Worm (Caenorhabditis elegans): ENCODE results near the gene nlp-11.

Gene nlp-11

DNA sequence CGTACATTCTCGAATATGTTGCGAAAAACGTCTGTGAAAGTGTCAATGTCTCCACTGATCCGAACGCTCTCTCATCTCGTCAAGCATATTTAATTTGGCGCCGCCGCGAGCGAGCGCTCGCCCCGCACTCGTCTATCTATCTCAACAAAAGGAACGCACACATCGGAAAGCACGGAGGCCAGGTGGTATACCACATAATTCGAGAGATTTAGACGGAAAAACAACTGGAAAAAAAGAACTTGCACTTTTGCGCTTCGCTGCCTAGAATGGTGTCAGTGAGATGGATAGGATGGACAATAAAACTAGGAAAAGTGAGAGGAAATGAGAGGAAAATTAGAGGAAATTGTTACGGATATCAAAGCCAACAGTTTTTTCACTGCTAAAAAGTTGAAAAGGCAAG is 37.5 kb upstream of the nlp-11 start:
- TF ChIP-seq dmd-4 (tag; optimal IDR thresholded peaks at IDR 0.05; ENCODE audit: borderline replicate concordance), result no peak
- TF ChIP-seq unc-3 (GFP tag; conservative IDR thresholded peaks at IDR 0.05), result no peak
- no peak for TF ChIP-seq unc-3 (tag; optimal IDR thresholded peaks at IDR 0.05)
- no peak for TF ChIP-seq sdc-2 (tag; optimal IDR thresholded peaks at IDR 0.05)
- no peak for TF ChIP-seq ceh-24 (tag; optimal IDR thresholded peaks at IDR 0.05)
- TF ChIP-seq F13H6.1 (tag; optimal IDR thresholded peaks at IDR 0.05), result no peak
- no peak for TF ChIP-seq pag-3 (tag; optimal IDR thresholded peaks at IDR 0.05; ENCODE audit: borderline replicate concordance)
- no peak for TF ChIP-seq sox-2 (GFP tag; IDR thresholded peaks at IDR 0.05)
- no peak for TF ChIP-seq fkh-10 (GFP tag; optimal IDR thresholded peaks at IDR 0.05)
- no peak for TF ChIP-seq rnt-1 (tag; optimal IDR thresholded peaks at IDR 0.05)
- TF ChIP-seq lim-6 (tag; optimal IDR thresholded peaks at IDR 0.05), result no peak
- TF ChIP-seq C08G9.2 (tag; optimal IDR thresholded peaks at IDR 0.05), result no peak
- TF ChIP-seq fkh-6 (tag; optimal IDR thresholded peaks at IDR 0.05), result no peak
- no peak for TF ChIP-seq ceh-48 (tag; optimal IDR thresholded peaks at IDR 0.05)
- TF ChIP-seq ceh-6 (GFP tag; optimal IDR thresholded peaks at IDR 0.05), result no peak
- no peak for TF ChIP-seq K09A11.1 (tag; optimal IDR thresholded peaks at IDR 0.05; ENCODE audit: insufficient read depth)
- no peak for TF ChIP-seq pat-9 (tag; optimal IDR thresholded peaks at IDR 0.05)
- TF ChIP-seq tbx-2 (tag; optimal IDR thresholded peaks at IDR 0.05), result no peak
- TF ChIP-seq ceh-18 (tag; optimal IDR thresholded peaks at IDR 0.05), result no peak

DNA sequence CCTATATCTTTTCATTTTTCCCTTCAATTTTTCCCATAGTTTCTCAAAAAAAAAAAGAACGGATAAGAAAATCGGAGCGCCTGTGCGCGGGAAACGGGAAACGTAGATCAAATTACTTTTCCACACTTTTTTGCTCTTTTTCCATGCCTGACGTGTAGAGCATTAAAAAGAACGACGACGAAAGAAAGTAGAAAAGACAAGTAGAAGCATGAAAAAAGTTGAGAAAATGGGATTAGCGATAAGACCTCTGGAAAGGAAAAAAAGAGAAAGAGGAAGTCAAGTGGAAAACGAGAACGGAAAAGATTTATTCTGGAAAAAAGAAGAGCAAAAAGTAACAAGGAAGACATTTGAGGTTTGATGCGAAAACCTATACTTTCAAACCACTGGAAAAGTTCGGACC is 36.8 kb upstream of the nlp-11 start:
- no peak for TF ChIP-seq unc-42 (tag; optimal IDR thresholded peaks at IDR 0.05)
- no peak for TF ChIP-seq ceh-31 (tag; optimal IDR thresholded peaks at IDR 0.05)
- no peak for TF ChIP-seq ceh-9 (tag; optimal IDR thresholded peaks at IDR 0.05)
- TF ChIP-seq fax-1 (tag; optimal IDR thresholded peaks at IDR 0.05), result no peak
- no peak for TF ChIP-seq ceh-45 (GFP tag; IDR thresholded peaks at IDR 0.05)
- TF ChIP-seq ceh-34 (tag; optimal IDR thresholded peaks at IDR 0.05), result no peak
- no peak for TF ChIP-seq ceh-14 (tag; optimal IDR thresholded peaks at IDR 0.05)
- no peak for TF ChIP-seq hlh-15 (tag; optimal IDR thresholded peaks at IDR 0.05)
- no peak for TF ChIP-seq K09A11.1 (tag; optimal IDR thresholded peaks at IDR 0.05; ENCODE audit: insufficient read depth)
- TF ChIP-seq odd-2 (tag; optimal IDR thresholded peaks at IDR 0.05), result no peak
- TF ChIP-seq ceh-48 (tag; optimal IDR thresholded peaks at IDR 0.05), result no peak
- TF ChIP-seq pha-2 (tag; optimal IDR thresholded peaks at IDR 0.05), result no peak
- TF ChIP-seq tbx-2 (tag; optimal IDR thresholded peaks at IDR 0.05), result no peak
- no peak for TF ChIP-seq dmd-4 (tag; optimal IDR thresholded peaks at IDR 0.05; ENCODE audit: borderline replicate concordance)
- no peak for TF ChIP-seq pros-1 (tag; optimal IDR thresholded peaks at IDR 0.05)
- TF ChIP-seq ceh-18 (tag; optimal IDR thresholded peaks at IDR 0.05), result no peak
- TF ChIP-seq ets-4 (tag; optimal IDR thresholded peaks at IDR 0.05), result no peak
- TF ChIP-seq ceh-6 (GFP tag; optimal IDR thresholded peaks at IDR 0.05), result no peak
- no peak for TF ChIP-seq hlh-30 (tag; optimal IDR thresholded peaks at IDR 0.05; ENCODE audit: insufficient read depth)
- no peak for TF ChIP-seq K02D7.2 (tag; optimal IDR thresholded peaks at IDR 0.05)

DNA sequence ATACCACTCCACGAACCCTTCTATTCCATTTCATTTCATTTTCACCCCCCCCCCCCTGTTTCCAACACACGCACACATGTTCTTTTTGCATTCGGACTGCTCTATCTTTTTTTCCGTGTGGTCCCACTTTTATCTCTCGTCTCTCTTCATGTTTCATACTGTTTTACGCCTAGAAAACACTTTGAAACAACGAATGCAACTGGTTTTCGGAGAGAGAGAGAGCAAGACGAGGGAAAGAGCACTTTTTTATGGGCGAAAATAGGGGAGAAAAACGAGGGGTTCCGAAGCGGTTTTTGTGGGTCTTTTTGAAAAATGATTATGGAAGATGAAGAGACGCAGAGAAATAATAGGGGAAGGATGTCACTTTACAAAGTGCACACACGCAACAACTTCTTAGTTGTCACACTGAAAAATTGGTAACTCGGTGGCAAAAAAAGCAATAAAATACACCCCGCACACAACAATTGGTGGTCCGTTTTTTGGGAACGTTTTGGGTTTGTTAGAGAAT is 35.5 kb upstream of the nlp-11 start:
- TF ChIP-seq pros-1 (tag; optimal IDR thresholded peaks at IDR 0.05) (no peak), syd-9 (tag; optimal IDR thresholded peaks at IDR 0.05) (no peak), unc-42 (tag; optimal IDR thresholded peaks at IDR 0.05) (no peak), lin-11 (tag; optimal IDR thresholded peaks at IDR 0.05) (no peak), mec-3 (tag; optimal IDR thresholded peaks at IDR 0.05; ENCODE audit: borderline replicate concordance) (no peak), Y22D7AL.16 (tag; optimal IDR thresholded peaks at IDR 0.05) (no peak), ceh-45 (GFP tag; IDR thresholded peaks at IDR 0.05) (no peak), pax-1 (tag; optimal IDR thresholded peaks at IDR 0.05) (no peak), zip-5 (tag; optimal IDR thresholded peaks at IDR 0.05) (no peak)
